Worm (Caenorhabditis elegans) whole organism, midembryonic: ENCODE data around the gene T22F7.4.

ENCODE experiments used
- cog-1 ChIP-seq: sonication (generic microtip); optimal IDR thresholded peaks from 2 replicates; lab custom pipeline; 2016; ENCODE audit warnings: missing genetic modification characterization, missing compliant biosample characterization
- ztf-23 ChIP-seq: fragments of 200-800 bp; sonication (Bioruptor generic); IDR thresholded peaks from 2 replicates; pipeline ENCODE4 v1.3.6; 2022; ENCODE audit warnings: missing genetic modification reagents, missing genetic modification characterization, missing compliant biosample characterization
- ztf-29 ChIP-seq: fragments of 200-800 bp; sonication (Bioruptor generic); IDR thresholded peaks from 2 replicates; pipeline ENCODE4 v1.3.6; 2022; ENCODE audit warnings: missing genetic modification reagents, missing genetic modification characterization, missing compliant biosample characterization

DNA sequence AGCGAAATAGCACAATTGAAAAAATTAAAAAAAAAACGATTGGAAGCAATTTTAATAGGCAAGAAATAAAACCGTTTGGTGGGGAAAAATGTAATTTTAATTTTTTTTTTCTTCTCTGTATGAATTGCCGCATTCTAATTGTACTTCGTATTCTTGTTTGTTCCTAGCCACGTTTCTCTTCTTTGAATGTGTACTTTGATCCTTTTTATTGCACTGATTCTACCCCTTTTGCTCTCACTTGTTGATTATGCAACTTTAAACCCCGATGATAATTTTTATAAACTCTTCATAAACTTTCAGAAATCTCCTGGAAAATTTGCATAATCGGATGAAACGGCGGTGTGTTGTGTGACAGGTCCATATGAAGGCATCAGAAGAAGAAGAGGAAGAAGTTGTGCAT is 15.0 kb upstream of the T22F7.4 start, which contains the start of gene T22F7.1:
- no peak for TF ChIP-seq cog-1 (tag; lab: Kevin White, UChicago)
- no peak for TF ChIP-seq ztf-23 (GFP tag; lab: Robert Waterston, UW)
- TF ChIP-seq ztf-29, result no peak
